Worm (Caenorhabditis elegans): Measurements from ENCODE around the gene F55E10.1.

DNA sequence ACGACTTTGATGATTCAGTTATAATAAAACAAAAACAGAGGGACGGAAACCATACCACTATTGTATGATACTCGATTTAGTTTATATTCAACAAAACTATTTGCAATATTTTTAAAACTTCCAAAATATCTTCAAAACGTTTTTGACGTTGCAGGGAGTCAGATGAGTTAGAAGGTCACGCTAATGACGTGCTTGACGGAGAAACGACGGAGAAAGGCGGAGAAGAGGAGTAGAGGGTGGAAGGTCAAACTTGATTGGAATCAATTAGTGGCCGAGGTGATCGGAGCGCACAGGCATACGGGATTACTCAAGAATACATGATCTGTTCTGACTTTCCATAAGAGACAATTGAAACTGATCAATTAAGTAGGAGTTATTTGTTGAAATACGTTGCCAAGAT is 39.0 kb upstream of the F55E10.1 start:
- TF ChIP-seq ztf-23 (GFP tag; IDR thresholded peaks at IDR 0.05): no peak
- no peak for TF ChIP-seq tab-1 (GFP tag; IDR thresholded peaks at IDR 0.05)
- TF ChIP-seq T22C8.4 (GFP tag; IDR thresholded peaks at IDR 0.05): no peak
- no peak for TF ChIP-seq ref-1 (GFP tag; conservative IDR thresholded peaks at IDR 0.05)
